Worm (Caenorhabditis elegans) whole organism, L3 larva: Measurements from ENCODE around the gene srg-46.

Source experiments
- ceh-16 ChIP-seq: sonication (generic microtip); optimal IDR thresholded peaks from 2 replicates; lab custom pipeline; 2017; ENCODE audit warnings: missing biosample characterization, missing genetic modification characterization
- elt-1 ChIP-seq: fragments of 150-350 bp; optimal IDR thresholded peaks from 2 replicates; lab custom pipeline; 2014; ENCODE audit warnings: missing biosample characterization, missing genetic modification characterization

DNA sequence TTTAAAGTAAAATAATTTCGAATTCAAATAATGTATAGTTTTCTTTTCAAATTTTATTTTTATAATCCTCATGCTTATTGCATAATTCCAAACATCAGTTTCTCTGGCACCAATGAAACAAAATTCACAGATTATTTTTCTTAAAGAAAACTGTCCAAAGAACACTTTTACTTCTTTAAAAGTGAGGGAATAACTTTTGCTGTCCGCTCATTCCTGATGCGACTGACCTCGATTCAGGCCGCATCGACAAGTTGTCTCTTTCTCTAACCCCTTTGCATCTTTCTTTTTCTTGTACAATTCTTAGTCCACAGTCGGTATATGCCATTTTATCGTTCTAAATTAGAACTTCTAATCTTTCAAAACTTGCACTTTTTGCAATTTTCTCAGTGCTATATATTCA, 43.0 kb downstream of the srg-46 start, which contains the start of gene F53F1.2:
- no peak for TF ChIP-seq ceh-16 (tag; lab: Kevin White, UChicago)
- no peak for TF ChIP-seq elt-1 (tag; lab: Kevin White, UChicago)
